Fruit fly (Drosophila melanogaster) whole organism, embryonic: ENCODE data around the gene Idua.

ENCODE experiments used
- Ada2b ChIP-seq: fragments of 200-800 bp; sonication (Bioruptor generic); IDR thresholded peaks from 2 replicates; pipeline ENCODE4 v1.3.6; 2022; ENCODE audit warnings: missing biosample characterization, missing genetic modification characterization
- Atf3 ChIP-seq: fragments of 200-800 bp; sonication (Bioruptor generic); optimal IDR thresholded peaks from 3 replicates; lab custom pipeline; 2016; ENCODE audit warnings: missing biosample characterization, missing genetic modification characterization
- B-H1 ChIP-seq: fragments of 200-800 bp; sonication (Bioruptor generic); IDR thresholded peaks from 3 replicates; pipeline ENCODE4 v1.3.6; 2022; ENCODE audit warnings: missing biosample characterization, missing genetic modification characterization
- CG11093 ChIP-seq: fragments of 200-800 bp; sonication (Bioruptor generic); IDR thresholded peaks from 3 replicates; pipeline ENCODE4 v1.3.6; 2022; ENCODE audit warnings: missing biosample characterization, missing genetic modification characterization
- CG11695 ChIP-seq: fragments of 200-800 bp; sonication (Bioruptor generic); IDR thresholded peaks from 3 replicates; pipeline ENCODE4 v1.3.6; 2022; ENCODE audit warnings: missing biosample characterization, missing genetic modification characterization
- CG11723 ChIP-seq: fragments of 200-800 bp; sonication (Bioruptor generic); optimal IDR thresholded peaks from 2 replicates; lab custom pipeline; 2017; ENCODE audit warnings: missing biosample characterization, mild to moderate bottlenecking, missing genetic modification characterization
- CG12659 ChIP-seq: fragments of 200-800 bp; sonication (Bioruptor generic); optimal IDR thresholded peaks from 3 replicates; lab custom pipeline; 2017; ENCODE audit warnings: mild to moderate bottlenecking, missing biosample characterization, missing genetic modification reagents, missing genetic modification characterization
- CG12942 ChIP-seq: fragments of 200-800 bp; sonication (Bioruptor generic); optimal IDR thresholded peaks from 3 replicates; lab custom pipeline; 2016; ENCODE audit warnings: missing biosample characterization, missing genetic modification characterization
- CG13296 ChIP-seq: fragments of 200-800 bp; sonication (Bioruptor generic); optimal IDR thresholded peaks from 3 replicates; lab custom pipeline; 2018; ENCODE audit warnings: missing biosample characterization, mild to moderate bottlenecking, missing genetic modification characterization
- CG14441 ChIP-seq: fragments of 200-800 bp; sonication (Bioruptor generic); IDR thresholded peaks from 2 replicates; pipeline ENCODE4 v1.3.6; 2022; ENCODE audit warnings: missing biosample characterization, missing genetic modification characterization
- CG14710 ChIP-seq: fragments of 200-800 bp; sonication (Bioruptor generic); optimal IDR thresholded peaks from 3 replicates; lab custom pipeline; 2019; ENCODE audit warnings: missing biosample characterization, mild to moderate bottlenecking, missing genetic modification characterization, moderate library complexity
- CG14965 ChIP-seq: fragments of 200-800 bp; sonication (Bioruptor generic); optimal IDR thresholded peaks from 2 replicates; lab custom pipeline; 2016; ENCODE audit warnings: missing biosample characterization, missing genetic modification characterization, borderline replicate concordance
- CG1602 ChIP-seq: fragments of 200-800 bp; sonication (Bioruptor generic); optimal IDR thresholded peaks from 3 replicates; lab custom pipeline; 2016; ENCODE audit warnings: missing biosample characterization, missing genetic modification characterization
- CG1647 ChIP-seq: fragments of 200-800 bp; sonication (Bioruptor generic); optimal IDR thresholded peaks from 3 replicates; lab custom pipeline; 2016; ENCODE audit warnings: missing biosample characterization, missing genetic modification characterization
- CG17361 ChIP-seq: fragments of 200-800 bp; sonication (Bioruptor generic); IDR thresholded peaks from 3 replicates; pipeline ENCODE4 v1.3.6; 2022; ENCODE audit warnings: missing biosample characterization, missing genetic modification characterization
- CG18619 ChIP-seq: fragments of 200-800 bp; sonication (Bioruptor generic); optimal IDR thresholded peaks from 3 replicates; lab custom pipeline; 2017; ENCODE audit warnings: missing biosample characterization, mild to moderate bottlenecking, missing genetic modification characterization
- CG2889 ChIP-seq: fragments of 200-800 bp; sonication (Bioruptor generic); IDR thresholded peaks from 3 replicates; pipeline ENCODE4 v1.3.6; 2022; ENCODE audit warnings: missing biosample characterization, missing genetic modification characterization
- CG30431 ChIP-seq: fragments of 200-800 bp; sonication (Bioruptor generic); optimal IDR thresholded peaks from 2 replicates; lab custom pipeline; 2017; ENCODE audit warnings: missing biosample characterization, missing genetic modification characterization
- CG32767 ChIP-seq: fragments of 200-800 bp; sonication (Bioruptor generic); IDR thresholded peaks from 2 replicates; pipeline ENCODE4 v1.3.6; 2022; ENCODE audit warnings: missing biosample characterization, missing genetic modification characterization
- CG6683 ChIP-seq: fragments of 200-800 bp; sonication (Bioruptor generic); optimal IDR thresholded peaks from 2 replicates; lab custom pipeline; 2017; ENCODE audit warnings: missing biosample characterization, mild to moderate bottlenecking, missing genetic modification characterization, missing genetic modification reagents
- CG7372 ChIP-seq: fragments of 200-800 bp; sonication (Bioruptor generic); IDR thresholded peaks from 2 replicates; pipeline ENCODE4 v1.3.6; 2022; ENCODE audit warnings: missing biosample characterization, missing genetic modification characterization
- CG8924 ChIP-seq: fragments of 200-800 bp; optimal IDR thresholded peaks from 3 replicates; lab custom pipeline; 2019; ENCODE audit warnings: missing biosample characterization, mild to moderate bottlenecking, missing genetic modification characterization, moderate library complexity
- Camta ChIP-seq: fragments of 200-800 bp; sonication (Bioruptor generic); optimal IDR thresholded peaks from 2 replicates; lab custom pipeline; 2016; ENCODE audit warnings: missing biosample characterization, missing genetic modification characterization
- Dfd ChIP-seq, 2 experiments: fragments of >200 bp; optimal IDR thresholded peaks; 2 replicates each; lab custom pipeline; 2017; ENCODE audit warnings: missing biosample characterization in 2 of 2, missing genetic modification characterization in 2 of 2
- Drgx ChIP-seq: fragments of 200-800 bp; sonication (Bioruptor generic); IDR thresholded peaks from 2 replicates; pipeline ENCODE4 v1.3.6; 2022; ENCODE audit warnings: missing biosample characterization, missing genetic modification characterization
- E2f2 ChIP-seq: fragments of 200-800 bp; sonication (Bioruptor generic); IDR thresholded peaks from 2 replicates; pipeline ENCODE4 v1.3.6; 2022; ENCODE audit warnings: missing biosample characterization, missing genetic modification characterization
- H15 ChIP-seq: fragments of 200-800 bp; sonication (Bioruptor generic); IDR thresholded peaks from 3 replicates; pipeline ENCODE4 v1.3.6; 2022; ENCODE audit warnings: missing biosample characterization, missing genetic modification characterization
- HLH54F ChIP-seq: fragments of 200-800 bp; sonication (Bioruptor generic); optimal IDR thresholded peaks from 3 replicates; lab custom pipeline; 2016; ENCODE audit warnings: missing biosample characterization, missing genetic modification characterization
- Hr51 ChIP-seq, 2 experiments: fragments of 200-800 bp; sonication (Bioruptor generic); optimal IDR thresholded peaks; 2 replicates in 1 of 2; 3 replicates in 1 of 2; lab custom pipeline; 2016 to 2018; ENCODE audit warnings: missing biosample characterization in 2 of 2, missing genetic modification characterization in 2 of 2, mild to moderate bottlenecking in 1 of 2, moderate library complexity in 1 of 2
- Lhr ChIP-seq: fragments of 200-800 bp; sonication (Bioruptor generic); optimal IDR thresholded peaks from 3 replicates; lab custom pipeline; 2017; ENCODE audit warnings: mild to moderate bottlenecking, missing biosample characterization, missing genetic modification reagents, missing genetic modification characterization
- MTF-1 ChIP-seq: fragments of 200-800 bp; sonication (Bioruptor generic); optimal IDR thresholded peaks from 2 replicates; lab custom pipeline; 2018; ENCODE audit warnings: missing biosample characterization, mild to moderate bottlenecking, missing genetic modification characterization, borderline replicate concordance
- Max ChIP-seq: fragments of 200-800 bp; sonication (Bioruptor generic); optimal IDR thresholded peaks from 2 replicates; lab custom pipeline; 2016; ENCODE audit warnings: missing biosample characterization, mild to moderate bottlenecking, missing genetic modification characterization
- Opbp ChIP-seq: fragments of 200-800 bp; sonication (Bioruptor generic); IDR thresholded peaks from 3 replicates; pipeline ENCODE4 v1.3.6; 2022; ENCODE audit warnings: missing biosample characterization, missing genetic modification characterization; ENCODE audit not compliant: partially characterized antibody
- Pdp1 ChIP-seq, 2 experiments: fragments of 200-800 bp; sonication (Bioruptor generic); optimal IDR thresholded peaks; 3 replicates each; lab custom pipeline; 2016; ENCODE audit warnings: missing biosample characterization in 2 of 2, missing genetic modification characterization in 2 of 2, mild to moderate bottlenecking in 1 of 2, moderate library complexity in 1 of 2
- Scr ChIP-seq: fragments of 200-800 bp; sonication (Bioruptor generic); IDR thresholded peaks from 2 replicates; pipeline ENCODE4 v1.3.6; 2022; ENCODE audit warnings: missing biosample characterization, missing genetic modification characterization; ENCODE audit not compliant: partially characterized antibody
- Spps ChIP-seq: fragments of 200-800 bp; sonication (Bioruptor generic); optimal IDR thresholded peaks from 2 replicates; lab custom pipeline; 2018; ENCODE audit warnings: missing biosample characterization, mild to moderate bottlenecking, missing genetic modification characterization
- Taf1 ChIP-seq: fragments of 200-800 bp; sonication (Bioruptor generic); IDR thresholded peaks from 2 replicates; pipeline ENCODE4 v1.3.6; 2022; ENCODE audit warnings: missing biosample characterization, missing genetic modification characterization
- ase ChIP-seq: fragments of 200-800 bp; sonication (Bioruptor generic); IDR thresholded peaks from 3 replicates; pipeline ENCODE4 v1.3.6; 2022; ENCODE audit warnings: missing biosample characterization, missing genetic modification characterization
- eve ChIP-seq, 2 experiments: fragments of >200 bp; optimal IDR thresholded peaks; 2 replicates each; lab custom pipeline; 2017; ENCODE audit warnings: missing biosample characterization in 2 of 2, missing genetic modification characterization in 2 of 2
- ftz-f1 ChIP-seq: fragments of 200-800 bp; sonication (Bioruptor generic); optimal IDR thresholded peaks from 2 replicates; lab custom pipeline; 2016; ENCODE audit warnings: missing biosample characterization, missing genetic modification characterization
- gcm ChIP-seq: fragments of 200-800 bp; sonication (Bioruptor generic); optimal IDR thresholded peaks from 2 replicates; lab custom pipeline; 2019; ENCODE audit warnings: missing biosample characterization, mild to moderate bottlenecking, missing genetic modification characterization, moderate library complexity
- insv ChIP-seq, 2 experiments: fragments of 200-800 bp; sonication (Bioruptor generic); optimal IDR thresholded peaks; 3 replicates each; lab custom pipeline; 2016 to 2018; ENCODE audit warnings: missing biosample characterization in 2 of 2, missing genetic modification characterization in 2 of 2
- jigr1 ChIP-seq: fragments of 200-800 bp; sonication (Bioruptor generic); IDR thresholded peaks from 3 replicates; pipeline ENCODE4 v1.3.6; 2022; ENCODE audit warnings: missing biosample characterization, missing genetic modification characterization
- repo ChIP-seq: fragments of 200-800 bp; sonication (Bioruptor generic); optimal IDR thresholded peaks from 2 replicates; lab custom pipeline; 2016; ENCODE audit warnings: missing biosample characterization, missing genetic modification characterization
- sisA ChIP-seq: fragments of 200-800 bp; sonication (Bioruptor generic); IDR thresholded peaks from 2 replicates; pipeline ENCODE4 v1.3.6; 2022; ENCODE audit warnings: missing biosample characterization, missing genetic modification characterization
- stc ChIP-seq: fragments of 200-800 bp; sonication (Bioruptor generic); IDR thresholded peaks from 2 replicates; pipeline ENCODE4 v1.3.6; 2022; ENCODE audit warnings: missing biosample characterization, missing genetic modification characterization
- ttk ChIP-seq: fragments of 200-800 bp; sonication (Bioruptor generic); IDR thresholded peaks from 2 replicates; pipeline ENCODE4 v2.1.2; 2022; ENCODE audit warnings: missing biosample characterization, missing genetic modification characterization
- tup ChIP-seq: fragments of 200-800 bp; sonication (Bioruptor generic); optimal IDR thresholded peaks from 2 replicates; lab custom pipeline; 2016; ENCODE audit warnings: missing biosample characterization, mild to moderate bottlenecking, missing genetic modification characterization, moderate library complexity
- unpg ChIP-seq: fragments of 200-800 bp; sonication (Bioruptor generic); optimal IDR thresholded peaks from 3 replicates; lab custom pipeline; 2018; ENCODE audit warnings: missing biosample characterization, mild to moderate bottlenecking, missing genetic modification characterization, moderate library complexity
- vnd ChIP-seq: fragments of 200-800 bp; sonication (Bioruptor generic); IDR thresholded peaks from 3 replicates; pipeline ENCODE4 v1.3.6; 2022; ENCODE audit warnings: missing biosample characterization, missing genetic modification characterization; ENCODE audit not compliant: partially characterized antibody

Idua gene

DNA sequence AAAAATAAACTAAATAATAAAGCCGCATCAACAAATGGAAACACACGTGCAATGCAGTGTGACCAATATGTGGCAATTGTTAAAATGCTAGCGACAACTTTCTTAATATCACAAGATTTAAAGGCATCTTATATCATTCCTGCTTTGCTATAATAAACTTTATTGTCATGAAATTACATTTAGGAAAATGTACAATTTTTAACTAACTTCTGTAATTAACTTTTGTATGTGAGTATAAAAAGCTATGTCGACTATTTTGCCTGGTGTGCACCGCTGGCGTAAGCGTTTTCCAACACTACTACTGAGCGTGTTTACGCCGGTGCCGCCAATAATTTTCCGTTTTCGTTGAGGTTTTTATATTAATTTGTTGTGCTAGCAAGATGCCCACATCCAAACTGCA is 10.6 kb upstream of the Idua start, which contains the start of the genes Csl4 and Nup160 (continued):
- TF ChIP-seq gcm (GFP tag; lab: Kevin White, UChicago) (no peak), ase (peak; percentile 66; the same call in 2 of the 3 replicates), Spps (tag; lab: Kevin White, UChicago) (peak; percentile 40), CG17361 (no peak), CG13296 (GFP tag; lab: Kevin White, UChicago) (peak; percentile 60), sisA (GFP tag; lab: Robert Waterston, UW) (peak; percentile 61), Drgx (GFP tag; lab: Robert Waterston, UW) (peak; percentile 71), Lhr (GFP tag; lab: Kevin White, UChicago) (peak; percentile 25), CG12942 (peak; percentile 69), Opbp (GFP tag; lab: Robert Waterston, UW) (peak; percentile 52; the same call in 2 of the 3 replicates), Max (peak; percentile 96), CG18619 (GFP tag; lab: Kevin White, UChicago) (no peak), HLH54F (peak; percentile 90), CG11093 (GFP tag; lab: Robert Waterston, UW) (peak; percentile 52; the same call in 1 of the 3 replicates), Scr (GFP tag; lab: Robert Waterston, UW) (peak; percentile 36), B-H1 (GFP tag; lab: Robert Waterston, UW) (peak; percentile 36; the same call in 1 of the 3 replicates), CG32767 (GFP tag; lab: Robert Waterston, UW) (no peak), ftz-f1 (peak; percentile 46), Atf3 (GFP tag; lab: Kevin White, UChicago) (peak; percentile 56), Camta (GFP tag; lab: Kevin White, UChicago) (peak; percentile 68), CG8924 (tag; lab: Kevin White, UChicago) (peak; percentile 69), eve (GFP tag; optimal IDR thresholded peaks at IDR 0.05; lab: Kevin White, UChicago) (no peak), Hr51 (GFP tag; optimal IDR thresholded peaks at IDR 0.05; lab: Kevin White, UChicago) (peak in 1 of 2 experiments; percentile 85), H15 (GFP tag; lab: Robert Waterston, UW) (peak; percentile 65; the same call in 1 of the 3 replicates), jigr1 (GFP tag; lab: Robert Waterston, UW) (no peak), CG30431 (GFP tag; lab: Kevin White, UChicago) (peak; percentile 20), CG11723 (GFP tag; lab: Kevin White, UChicago) (no peak), Taf1 (GFP tag; lab: Robert Waterston, UW) (peak; percentile 55; the same call in 1 of the 2 replicates), MTF-1 (GFP tag; lab: Kevin White, UChicago) (no peak), E2f2 (peak; percentile 67), insv (GFP tag; optimal IDR thresholded peaks at IDR 0.05; lab: Kevin White, UChicago) (peak in 1 of 2 experiments; percentile 19), unpg (GFP tag; lab: Kevin White, UChicago) (no peak), repo (peak; percentile 30), CG14965 (GFP tag; lab: Kevin White, UChicago) (no peak), vnd (GFP tag; lab: Robert Waterston, UW) (no peak), tup (GFP tag; lab: Kevin White, UChicago) (peak; percentile 68), CG2889 (GFP tag; lab: Robert Waterston, UW) (no peak), CG1647 (GFP tag; lab: Kevin White, UChicago) (peak; percentile 83), CG14441 (GFP tag; lab: Robert Waterston, UW) (peak; percentile 70), Pdp1 (GFP tag; optimal IDR thresholded peaks at IDR 0.05; lab: Kevin White, UChicago) (peak; percentile 83 to 85), CG12659 (GFP tag; lab: Kevin White, UChicago) (peak; percentile 75), Dfd (GFP tag; optimal IDR thresholded peaks at IDR 0.05; lab: Kevin White, UChicago) (no peak), CG6683 (GFP tag; lab: Kevin White, UChicago) (peak; percentile 40), ttk (GFP tag; lab: Robert Waterston, UW) (peak; percentile 74), CG14710 (tag; lab: Kevin White, UChicago) (peak; percentile 77), stc (peak; percentile 57), CG7372 (GFP tag; lab: Robert Waterston, UW) (peak; percentile 65), Ada2b (GFP tag; lab: Robert Waterston, UW) (peak; percentile 48; the same call in 1 of the 2 replicates), CG1602 (GFP tag; lab: Kevin White, UChicago) (peak; percentile 74), CG11695 (GFP tag; lab: Robert Waterston, UW) (peak; percentile 68)
